Worm (Caenorhabditis elegans): ENCODE measurements around the gene F38H4.5.

F38H4.5 gene

ce11 chrIV:11809708-11810114 lies 42.3 kb upstream of the F38H4.5 start (continued):
- no peak for TF ChIP-seq spr-1 (tag; optimal IDR thresholded peaks at IDR 0.05)
- no peak for TF ChIP-seq pha-4 (GFP tag; IDR thresholded peaks at IDR 0.05)
- TF ChIP-seq pha-4 (tag; optimal IDR thresholded peaks at IDR 0.05) = peak; percentile 28
- no peak for TF ChIP-seq ces-1 (GFP tag; optimal IDR thresholded peaks at IDR 0.05)
- no peak for TF ChIP-seq R02D3.7 (tag; optimal IDR thresholded peaks at IDR 0.05)
- peak in 1 of 2 experiments; percentile 65 for TF ChIP-seq hif-1 (tag; optimal IDR thresholded peaks at IDR 0.05)
- no peak for TF ChIP-seq F26F4.8 (GFP tag; conservative IDR thresholded peaks at IDR 0.05)
- peak; percentile 81; the same call in 1 of the 2 replicates for TF ChIP-seq hmg-1.1 (GFP tag; IDR thresholded peaks at IDR 0.05)
- peak; percentile 52; the same call in 1 of the 2 replicates for TF ChIP-seq set-16 (GFP tag; IDR thresholded peaks at IDR 0.05)
- TF ChIP-seq fkh-10 (GFP tag; optimal IDR thresholded peaks at IDR 0.05) = peak; percentile 90
- TF ChIP-seq aha-1 (tag) = peak; percentile 99
- TF ChIP-seq ztf-11 (tag; optimal IDR thresholded peaks at IDR 0.05) = no peak
- no peak for TF ChIP-seq nhr-42 (GFP tag; IDR thresholded peaks at IDR 0.05)
- TF ChIP-seq nhr-10 (tag; optimal IDR thresholded peaks at IDR 0.05) = no peak
- no peak for TF ChIP-seq nhr-41 (GFP tag; IDR thresholded peaks at IDR 0.05)
- no peak for TF ChIP-seq lim-7 (GFP tag; IDR thresholded peaks at IDR 0.05)
- no peak for TF ChIP-seq gei-8 (GFP tag; optimal IDR thresholded peaks at IDR 0.05)
- TF ChIP-seq daf-16 (GFP tag; optimal IDR thresholded peaks at IDR 0.05) = peak in 1 of 2 experiments; percentile 10
- peak; percentile 35 for TF ChIP-seq daf-16 (tag; optimal IDR thresholded peaks at IDR 0.05)
- no peak for TF ChIP-seq lin-15B (tag; optimal IDR thresholded peaks at IDR 0.05)
- TF ChIP-seq nhr-6 (tag; optimal IDR thresholded peaks at IDR 0.05) = no peak
- TF ChIP-seq nhr-11 (tag; optimal IDR thresholded peaks at IDR 0.05) = peak; percentile 83
- TF ChIP-seq daf-8 (GFP tag; IDR thresholded peaks at IDR 0.05) = no peak
- TF ChIP-seq unc-130 (GFP tag; optimal IDR thresholded peaks at IDR 0.05) = no peak
- TF ChIP-seq nhr-76 (tag; optimal IDR thresholded peaks at IDR 0.05) = no peak
- TF ChIP-seq dmd-9 (GFP tag; IDR thresholded peaks at IDR 0.05) = no peak
- no peak for TF ChIP-seq T26A8.4 (GFP tag; IDR thresholded peaks at IDR 0.05)
- TF ChIP-seq dmd-6 (GFP tag; IDR thresholded peaks at IDR 0.05) = peak; percentile 68
- no peak for TF ChIP-seq madf-9 (GFP tag; conservative IDR thresholded peaks at IDR 0.05)
- no peak for TF ChIP-seq Y75B8A.6 (GFP tag; IDR thresholded peaks at IDR 0.05)
- TF ChIP-seq ceh-62 (tag; optimal IDR thresholded peaks at IDR 0.05) = no peak

- TF ChIP-seq arid-1 (GFP tag; conservative IDR thresholded peaks at IDR 0.05) (no peak), mxl-3 (GFP tag; optimal IDR thresholded peaks at IDR 0.05) (peak; percentile 37), nhr-28 (tag; optimal IDR thresholded peaks at IDR 0.05) (peak; percentile 44), mes-2 (tag; optimal IDR thresholded peaks at IDR 0.05; ENCODE audit: poor library complexity, severe bottlenecking) (no peak), F10B5.3 (tag; optimal IDR thresholded peaks at IDR 0.05) (no peak), lin-38 (GFP tag; IDR thresholded peaks at IDR 0.05) (no peak), aha-1 (tag) (peak; percentile 42), ceh-62 (tag; optimal IDR thresholded peaks at IDR 0.05) (no peak)
Observed at ce11 chrIV:11812017-11812416, 40.0 kb upstream of the F38H4.5 start.

- TF ChIP-seq dmd-8 (GFP tag; IDR thresholded peaks at IDR 0.05) (no peak), hlh-30 (tag; optimal IDR thresholded peaks at IDR 0.05; ENCODE audit: insufficient read depth) (peak; percentile 3), aha-1 (tag) (peak; percentile 82), hif-1 (tag; optimal IDR thresholded peaks at IDR 0.05) (peak in 1 of 2 experiments; percentile 7), nhr-28 (tag; optimal IDR thresholded peaks at IDR 0.05) (peak; percentile 25), ztf-11 (tag; optimal IDR thresholded peaks at IDR 0.05) (no peak), nhr-102 (tag; optimal IDR thresholded peaks at IDR 0.05) (no peak), unc-39 (tag; optimal IDR thresholded peaks at IDR 0.05) (no peak), mdl-1 (tag; optimal IDR thresholded peaks at IDR 0.05) (peak in 1 of 2 experiments; percentile 49)
Observed at ce11 chrIV:11813901-11814300, 38.1 kb upstream of the F38H4.5 start, which contains the start of gene M117.1. TSS of gene M117.1 (plus strand) at chrIV:11814247.

All from whole organism, L4 larva.